Worm (Caenorhabditis elegans) whole organism, early embryonic: Measurements from ENCODE around the gene tpk-1.

Source experiments
- aly-1 ChIP-seq: sonication (generic microtip); optimal IDR thresholded peaks from 2 replicates; lab custom pipeline; 2016; ENCODE audit warnings: missing genetic modification characterization, missing compliant biosample characterization
- ama-1 ChIP-seq: fragments of 150-350 bp; optimal IDR thresholded peaks from 2 replicates; lab custom pipeline; 2014
- ceh-13 ChIP-seq: fragments of 200-800 bp; sonication (Bioruptor generic); optimal IDR thresholded peaks from 2 replicates; lab custom pipeline; 2018; ENCODE audit warnings: mild to moderate bottlenecking, missing genetic modification characterization, missing compliant biosample characterization
- ets-7 ChIP-seq: sonication (generic microtip); optimal IDR thresholded peaks from 2 replicates; lab custom pipeline; 2016; ENCODE audit warnings: missing genotype, missing genetic modification characterization, missing compliant biosample characterization
- flt-1 ChIP-seq: fragments of 200-800 bp; sonication (Bioruptor generic); IDR thresholded peaks from 2 replicates; pipeline ENCODE4 v1.3.6; 2022; ENCODE audit warnings: missing genetic modification characterization, missing compliant biosample characterization
- hnd-1 ChIP-seq: sonication (generic microtip); optimal IDR thresholded peaks from 2 replicates; lab custom pipeline; 2016; ENCODE audit warnings: missing genetic modification characterization, missing compliant biosample characterization
- pes-1 ChIP-seq: fragments of 200-800 bp; sonication (Bioruptor generic); IDR thresholded peaks from 2 replicates; pipeline ENCODE4 v1.3.6; 2022; ENCODE audit warnings: missing genetic modification reagents, missing genetic modification characterization, missing compliant biosample characterization
- sea-1 ChIP-seq: fragments of 200-800 bp; sonication (Bioruptor generic); conservative IDR thresholded peaks from 2 replicates; pipeline ENCODE4 v1.3.6; 2022; ENCODE audit warnings: missing genetic modification characterization, missing compliant biosample characterization
- tra-4 ChIP-seq: sonication (generic microtip); optimal IDR thresholded peaks from 2 replicates; lab custom pipeline; 2017; ENCODE audit warnings: missing genetic modification characterization, missing compliant biosample characterization

DNA sequence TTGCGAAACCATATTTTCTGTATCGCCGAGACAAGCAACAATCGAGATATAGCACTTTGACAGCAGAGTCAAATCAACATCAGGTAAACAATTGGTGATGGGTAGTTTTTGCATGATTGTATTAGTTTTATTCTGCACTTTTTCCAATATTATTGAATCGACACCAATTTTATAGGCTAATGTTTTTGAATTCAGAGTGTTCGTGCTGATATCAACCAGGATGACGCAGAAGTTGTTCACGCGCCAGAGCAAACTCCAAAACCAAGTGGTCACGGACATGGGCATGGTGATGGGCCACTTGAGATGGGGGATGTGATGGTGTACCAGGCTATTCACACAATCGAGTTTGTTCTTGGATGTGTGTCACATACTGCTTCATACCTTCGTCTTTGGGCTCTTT is 1.8 kb upstream of the tpk-1 start:
- TF ChIP-seq ets-7 (tag; lab: Kevin White, UChicago) (no peak), tra-4 (tag; lab: Kevin White, UChicago) (no peak), flt-1 (GFP tag; lab: Robert Waterston, UW) (no peak), ama-1 (no peak), ceh-13 (GFP tag; lab: Kevin White, UChicago) (no peak), sea-1 (GFP tag; lab: Robert Waterston, UW) (no peak), pes-1 (GFP tag; lab: Robert Waterston, UW) (no peak), aly-1 (tag; lab: Kevin White, UChicago) (no peak), hnd-1 (tag; lab: Kevin White, UChicago) (no peak)
